Fruit fly (Drosophila melanogaster) whole organism: Measurements from ENCODE around the gene CG15728.

Experiments
- CG8478 ChIP-seq: fragments of >200 bp; optimal IDR thresholded peaks from 2 replicates; lab custom pipeline; 2018; ENCODE audit warnings: inconsistent platforms
- Dll ChIP-seq: fragments of >200 bp; optimal IDR thresholded peaks from 2 replicates; lab custom pipeline; 2017
- EcR ChIP-seq, 2 experiments: fragments of >200 bp; optimal IDR thresholded peaks; 2 replicates each; lab custom pipeline; 2017; ENCODE audit warnings: missing biosample characterization in 2 of 2, missing genetic modification characterization in 2 of 2, missing genetic modification reagents in 2 of 2

DNA sequence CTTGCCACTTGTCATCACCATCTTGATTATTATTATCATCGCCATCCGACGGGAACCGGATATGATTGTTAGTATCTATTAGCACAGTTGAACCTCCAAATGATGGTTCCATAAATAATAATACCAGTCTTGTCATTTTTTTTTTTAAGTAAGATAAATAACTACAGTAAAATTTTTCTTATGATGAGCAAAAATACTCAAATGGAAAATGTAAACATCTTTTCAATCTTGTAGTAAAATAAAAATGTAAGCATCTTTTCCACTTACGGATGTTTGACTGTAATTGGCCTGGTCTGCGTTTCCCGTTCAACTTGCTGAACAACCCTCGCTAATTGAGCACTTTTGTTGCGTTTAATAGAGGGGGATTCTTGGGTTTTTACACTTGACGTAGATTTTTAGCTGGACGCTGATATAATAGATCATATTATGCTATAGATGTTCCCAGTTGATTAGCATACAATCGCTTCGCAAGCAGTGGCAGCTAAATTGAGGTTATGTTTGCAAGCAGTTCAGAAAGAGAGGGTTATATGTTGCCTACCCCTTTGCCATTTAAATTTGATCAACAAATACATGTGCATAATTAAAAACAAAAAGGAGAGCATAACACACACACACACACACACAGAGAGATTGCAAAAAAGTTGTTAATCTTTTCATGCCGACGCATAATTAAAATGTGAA, 1.6 kb downstream of the CG15728 start:
- no peak for TF ChIP-seq CG8478 (lab: Kevin White, UChicago)
- TF ChIP-seq Dll (lab: Kevin White, UChicago): no peak
- TF ChIP-seq EcR (GFP tag; optimal IDR thresholded peaks at IDR 0.05; lab: Kevin White, UChicago): no peak
